Fruit fly (Drosophila melanogaster) whole organism, prepupa: Measurements from ENCODE around the gene CG34241.

Source experiments
- Blimp-1 ChIP-seq: fragments of 200-800 bp; sonication (Bioruptor generic); optimal IDR thresholded peaks from 3 replicates; lab custom pipeline; 2017; ENCODE audit warnings: missing biosample characterization, missing genetic modification characterization, mild to moderate bottlenecking, moderate library complexity, missing genetic modification reagents
- CG10669 ChIP-seq: fragments of 200-800 bp; sonication (Bioruptor generic); optimal IDR thresholded peaks from 3 replicates; lab custom pipeline; 2018; ENCODE audit warnings: missing biosample characterization, mild to moderate bottlenecking, missing genetic modification characterization, moderate library complexity
- CG11762 ChIP-seq: fragments of 200-800 bp; sonication (Bioruptor generic); optimal IDR thresholded peaks from 3 replicates; lab custom pipeline; 2016; ENCODE audit warnings: missing biosample characterization, missing genetic modification characterization; ENCODE audit not compliant: insufficient read depth
- CG11902 ChIP-seq: fragments of 200-800 bp; sonication (Bioruptor generic); optimal IDR thresholded peaks from 3 replicates; lab custom pipeline; 2016; ENCODE audit warnings: missing biosample characterization, missing genetic modification characterization
- CG15336 ChIP-seq: fragments of 200-800 bp; sonication (Bioruptor generic); IDR thresholded peaks from 2 replicates; pipeline ENCODE4 v1.3.6; 2022; ENCODE audit warnings: missing biosample characterization, missing genetic modification characterization
- CG16779 ChIP-seq: fragments of 200-800 bp; sonication (Bioruptor generic); optimal IDR thresholded peaks from 3 replicates; lab custom pipeline; 2017; ENCODE audit warnings: missing biosample characterization, mild to moderate bottlenecking, missing genetic modification characterization
- CG3032 ChIP-seq: fragments of 200-800 bp; optimal IDR thresholded peaks from 2 replicates; lab custom pipeline; 2019; ENCODE audit warnings: missing biosample characterization, mild to moderate bottlenecking, missing genetic modification characterization, moderate library complexity
- CG31627 ChIP-seq: fragments of 200-800 bp; sonication (Bioruptor generic); optimal IDR thresholded peaks from 3 replicates; lab custom pipeline; 2016; ENCODE audit warnings: missing biosample characterization, missing genetic modification characterization
- CG34406 ChIP-seq: fragments of 200-800 bp; sonication (Bioruptor generic); optimal IDR thresholded peaks from 3 replicates; lab custom pipeline; 2016; ENCODE audit warnings: missing biosample characterization, missing genetic modification characterization
- CG4318 ChIP-seq: fragments of 200-800 bp; sonication (Bioruptor generic); optimal IDR thresholded peaks from 3 replicates; lab custom pipeline; 2017; ENCODE audit warnings: missing biosample characterization, mild to moderate bottlenecking, missing genetic modification characterization
- CG7368 ChIP-seq: fragments of 200-800 bp; sonication (Bioruptor generic); optimal IDR thresholded peaks from 3 replicates; lab custom pipeline; 2016; ENCODE audit warnings: missing biosample characterization, missing genetic modification characterization
- CG8119 ChIP-seq: fragments of 200-800 bp; sonication (Bioruptor generic); IDR thresholded peaks from 3 replicates; pipeline ENCODE4 v1.3.6; 2022; ENCODE audit warnings: missing biosample characterization, missing genetic modification characterization
- Eip78C ChIP-seq: fragments of 200-800 bp; sonication (Bioruptor generic); peaks from one replicate; lab custom pipeline; 2016; ENCODE audit warnings: missing biosample characterization, missing genetic modification characterization
- Eip93F ChIP-seq: fragments of 200-800 bp; sonication (Bioruptor generic); optimal IDR thresholded peaks from 2 replicates; lab custom pipeline; 2016; ENCODE audit warnings: missing biosample characterization, mild to moderate bottlenecking, missing genetic modification characterization
- Ets21C ChIP-seq: fragments of 200-800 bp; sonication (Bioruptor generic); optimal IDR thresholded peaks from 3 replicates; lab custom pipeline; 2016; ENCODE audit warnings: missing biosample characterization, missing genetic modification characterization
- Ets96B ChIP-seq: fragments of 200-800 bp; optimal IDR thresholded peaks from 2 replicates; lab custom pipeline; 2019; ENCODE audit warnings: missing biosample characterization, mild to moderate bottlenecking, missing genetic modification characterization, moderate library complexity
- Hr38 ChIP-seq: sonication (Bioruptor generic); optimal IDR thresholded peaks from 2 replicates; lab custom pipeline; 2016; ENCODE audit warnings: missing biosample characterization, missing genetic modification characterization
- Lpt ChIP-seq: fragments of 200-800 bp; sonication (Bioruptor generic); optimal IDR thresholded peaks from 3 replicates; lab custom pipeline; 2016; ENCODE audit warnings: missing biosample characterization, missing genetic modification characterization
- OdsH ChIP-seq: fragments of 200-800 bp; sonication (Bioruptor generic); optimal IDR thresholded peaks from 3 replicates; lab custom pipeline; 2016; ENCODE audit warnings: missing biosample characterization, missing genetic modification characterization
- Smox ChIP-seq: fragments of 200-800 bp; sonication (Bioruptor generic); optimal IDR thresholded peaks from 3 replicates; lab custom pipeline; 2016; ENCODE audit warnings: missing biosample characterization, missing genetic modification characterization
- Sox102F ChIP-seq: fragments of 200-800 bp; sonication (Bioruptor generic); optimal IDR thresholded peaks from 2 replicates; lab custom pipeline; 2016; ENCODE audit warnings: missing biosample characterization, mild to moderate bottlenecking, missing genetic modification characterization
- Sox15 ChIP-seq: fragments of 200-800 bp; sonication (Bioruptor generic); optimal IDR thresholded peaks from 3 replicates; lab custom pipeline; 2016; ENCODE audit warnings: missing biosample characterization, missing genetic modification characterization
- achi ChIP-seq: fragments of 200-800 bp; sonication (Bioruptor generic); optimal IDR thresholded peaks from 3 replicates; lab custom pipeline; 2016; ENCODE audit warnings: missing biosample characterization, missing genetic modification characterization
- cyc ChIP-seq: fragments of 200-800 bp; sonication (Bioruptor generic); optimal IDR thresholded peaks from 3 replicates; lab custom pipeline; 2016; ENCODE audit warnings: missing biosample characterization, missing genetic modification characterization
- dac ChIP-seq: fragments of 200-800 bp; sonication (Bioruptor generic); optimal IDR thresholded peaks from 2 replicates; lab custom pipeline; 2017; ENCODE audit warnings: missing biosample characterization, mild to moderate bottlenecking, missing genetic modification characterization
- esn ChIP-seq: fragments of 200-800 bp; sonication (Bioruptor generic); optimal IDR thresholded peaks from 2 replicates; lab custom pipeline; 2016; ENCODE audit warnings: missing biosample characterization, mild to moderate bottlenecking, missing genetic modification characterization, moderate library complexity
- fd59A ChIP-seq: fragments of 200-800 bp; sonication (Bioruptor generic); optimal IDR thresholded peaks from 2 replicates; lab custom pipeline; 2017; ENCODE audit warnings: missing biosample characterization, mild to moderate bottlenecking, missing genetic modification characterization, missing genetic modification reagents
- fd85E ChIP-seq: fragments of 200-800 bp; sonication (Bioruptor generic); optimal IDR thresholded peaks from 3 replicates; lab custom pipeline; 2016; ENCODE audit warnings: missing biosample characterization, missing genetic modification characterization
- fkh ChIP-seq: fragments of 200-800 bp; sonication (Bioruptor generic); optimal IDR thresholded peaks from 3 replicates; lab custom pipeline; 2017; ENCODE audit warnings: missing biosample characterization, mild to moderate bottlenecking, missing genetic modification characterization, moderate library complexity
- lz ChIP-seq: fragments of 200-800 bp; sonication (Bioruptor generic); optimal IDR thresholded peaks from 3 replicates; lab custom pipeline; 2016; ENCODE audit warnings: missing biosample characterization, missing genetic modification characterization
- ss ChIP-seq, 2 experiments: fragments of 200-800 bp; sonication (Bioruptor generic); optimal IDR thresholded peaks; 2 replicates in 1 of 2; 3 replicates in 1 of 2; lab custom pipeline; 2017 to 2018; ENCODE audit warnings: mild to moderate bottlenecking in 2 of 2, missing biosample characterization in 2 of 2, missing genetic modification characterization in 2 of 2, moderate library complexity in 1 of 2
- svp ChIP-seq: fragments of 200-800 bp; sonication (Bioruptor generic); peaks from one replicate; lab custom pipeline; 2016; ENCODE audit warnings: missing biosample characterization, missing genetic modification characterization
- topi ChIP-seq: fragments of 200-800 bp; sonication (Bioruptor generic); optimal IDR thresholded peaks from 3 replicates; lab custom pipeline; 2016; ENCODE audit warnings: missing biosample characterization, missing genetic modification characterization
- vri ChIP-seq: fragments of 200-800 bp; sonication (Bioruptor generic); optimal IDR thresholded peaks from 3 replicates; lab custom pipeline; 2016; ENCODE audit warnings: missing biosample characterization, mild to moderate bottlenecking, missing genetic modification characterization

Gene CG34241

DNA sequence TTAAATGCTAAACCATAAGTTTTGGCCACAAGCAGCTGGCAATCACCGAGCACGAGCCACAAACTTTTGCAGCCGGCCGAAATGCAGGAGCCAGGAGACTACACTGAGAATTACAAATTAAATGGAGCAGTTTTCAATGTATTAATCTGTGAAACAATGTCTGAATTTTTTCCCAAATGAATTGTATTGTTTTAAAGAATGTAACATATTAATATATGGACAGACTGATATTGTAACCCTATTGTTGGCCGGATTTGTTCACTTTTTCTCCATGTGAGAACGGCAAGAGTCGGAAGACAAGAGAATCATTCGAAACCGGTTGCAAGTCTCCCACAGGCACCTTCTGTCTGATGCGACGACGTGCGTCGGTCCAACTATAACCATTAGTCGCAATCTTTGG, 12.7 kb upstream of the CG34241 start (continued):
- TF ChIP-seq ss (GFP tag; optimal IDR thresholded peaks at IDR 0.05; lab: Kevin White, UChicago) (peak; percentile 89 to 90), CG11902 (GFP tag; lab: Kevin White, UChicago) (peak; percentile 81), CG16779 (tag; lab: Kevin White, UChicago) (peak; percentile 72), CG8119 (peak; percentile 79; the same call in 2 of the 3 replicates), Hr38 (no peak), CG10669 (peak; percentile 86), CG34406 (GFP tag; lab: Kevin White, UChicago) (peak; percentile 85), Sox15 (GFP tag; lab: Kevin White, UChicago) (peak; percentile 69), lz (GFP tag; lab: Kevin White, UChicago) (peak; percentile 91), dac (GFP tag; lab: Kevin White, UChicago) (peak; percentile 48), Smox (GFP tag; lab: Kevin White, UChicago) (peak; percentile 92), achi (GFP tag; lab: Kevin White, UChicago) (peak; percentile 89), CG15336 (GFP tag; lab: Robert Waterston, UW) (peak; percentile 74)
- TF ChIP-seq, all 60 proteins: peak for 57

DNA sequence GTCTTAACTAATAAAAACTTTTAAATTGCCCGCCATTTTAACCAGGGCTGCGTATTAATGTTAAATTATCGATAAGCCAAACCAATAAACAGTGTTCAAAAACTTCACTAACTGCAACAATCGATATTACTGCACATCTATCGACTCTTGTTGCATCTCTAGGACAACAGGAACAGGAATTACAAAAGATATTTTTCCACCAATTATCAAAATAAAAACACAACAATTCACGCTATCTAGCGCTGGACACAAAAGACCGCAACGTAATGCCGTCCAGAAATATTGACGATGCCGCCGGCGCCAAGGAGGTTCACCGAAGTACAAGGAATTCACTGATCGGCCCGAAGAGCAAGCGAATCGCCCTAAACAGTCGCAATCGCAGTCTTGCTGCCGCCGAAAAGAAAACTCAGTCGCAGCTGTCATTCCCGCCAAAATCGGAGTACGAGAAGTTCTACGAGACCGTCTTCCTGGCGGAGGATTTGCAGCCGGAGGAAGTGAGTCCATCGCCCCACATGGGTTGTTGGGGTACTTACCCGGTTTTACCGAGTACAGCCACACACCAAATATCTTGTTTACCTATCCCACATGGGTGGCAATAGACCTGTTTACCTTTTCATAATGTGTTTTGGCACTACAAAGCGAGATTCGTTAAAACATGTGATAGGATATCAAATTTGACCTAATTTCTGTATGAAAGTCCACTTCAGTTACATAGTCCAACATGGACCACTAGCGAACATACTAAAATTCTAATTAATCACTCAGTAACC, 11.6 kb upstream of the CG34241 start, which contains the start of gene vers:
TSS of gene vers (plus strand) at position 136 of the 770 bp plus-strand sequence.
- TF ChIP-seq dac (GFP tag; lab: Kevin White, UChicago) (no peak), lz (GFP tag; lab: Kevin White, UChicago) (peak; percentile 24), CG31627 (GFP tag; lab: Kevin White, UChicago) (no peak), cyc (GFP tag; lab: Kevin White, UChicago) (peak; percentile 22), CG7368 (GFP tag; lab: Kevin White, UChicago) (no peak), fkh (GFP tag; lab: Kevin White, UChicago) (peak; percentile 70), Ets96B (tag; lab: Kevin White, UChicago) (no peak), CG4318 (no peak), fd59A (GFP tag; lab: Kevin White, UChicago) (no peak), Eip78C (peak; percentile 21), topi (GFP tag; lab: Kevin White, UChicago) (peak; percentile 8), Blimp-1 (GFP tag; lab: Kevin White, UChicago) (no peak), Lpt (GFP tag; lab: Kevin White, UChicago) (no peak), svp (GFP tag; lab: Kevin White, UChicago) (no peak), CG16779 (tag; lab: Kevin White, UChicago) (no peak), CG3032 (tag; lab: Kevin White, UChicago) (peak; percentile 12)
- TF ChIP-seq, all 60 proteins: peak for 6

dm6 chr3L:12118156-12118555, 9.6 kb upstream of the CG34241 start, which contains the start of gene ssp:
TSS of gene ssp (plus strand) at chr3L:12118257.
- TF ChIP-seq Sox102F (GFP tag; lab: Kevin White, UChicago) = no peak
- TF ChIP-seq CG31627 (GFP tag; lab: Kevin White, UChicago) = no peak
- peak; percentile 46 for TF ChIP-seq Eip78C
- no peak for TF ChIP-seq achi (GFP tag; lab: Kevin White, UChicago)
- no peak for TF ChIP-seq Eip93F
- no peak for TF ChIP-seq OdsH (GFP tag; lab: Kevin White, UChicago)
- no peak for TF ChIP-seq fd85E (GFP tag; lab: Kevin White, UChicago)
- no peak for TF ChIP-seq CG11762 (GFP tag; lab: Kevin White, UChicago)
- TF ChIP-seq CG8119 = no peak
- no peak for TF ChIP-seq CG4318
- peak; percentile 26 for TF ChIP-seq fkh (GFP tag; lab: Kevin White, UChicago)
- no peak for TF ChIP-seq Ets21C (GFP tag; lab: Kevin White, UChicago)
- no peak for TF ChIP-seq vri
- peak; percentile 17 for TF ChIP-seq esn (GFP tag; lab: Kevin White, UChicago)
- TF ChIP-seq, all 60 proteins: peak for 3
